Worm (Caenorhabditis elegans): ENCODE measurements around the gene E02C12.10.
A peak's percentile ranks its signal among the peaks of the same experiment; 100 is the strongest.

E02C12.10 gene

ce11 chrV:9378335-9378734 lies at the start of gene E02C12.10:
E02C12.10 (minus strand) TSS chrV:9378409.
- TF ChIP-seq ceh-22 (tag; optimal IDR thresholded peaks at IDR 0.05) = no peak
- no peak for TF ChIP-seq gmeb-2 (tag; optimal IDR thresholded peaks at IDR 0.05)
- TF ChIP-seq npax-4 (tag; optimal IDR thresholded peaks at IDR 0.05) = no peak
- no peak for TF ChIP-seq ceh-18 (tag; optimal IDR thresholded peaks at IDR 0.05)
- no peak for TF ChIP-seq hlh-6 (tag; optimal IDR thresholded peaks at IDR 0.05)
- TF ChIP-seq pat-9 (tag; optimal IDR thresholded peaks at IDR 0.05) = no peak
- no peak for TF ChIP-seq pag-3 (tag; optimal IDR thresholded peaks at IDR 0.05; ENCODE audit: borderline replicate concordance)
- no peak for TF ChIP-seq ceh-19 (GFP tag; optimal IDR thresholded peaks at IDR 0.05)
- no peak for TF ChIP-seq syd-9 (tag; optimal IDR thresholded peaks at IDR 0.05)
- no peak for TF ChIP-seq fax-1 (tag; optimal IDR thresholded peaks at IDR 0.05)
- no peak for TF ChIP-seq ets-4 (tag; optimal IDR thresholded peaks at IDR 0.05)
- no peak for TF ChIP-seq nfya-1 (tag; optimal IDR thresholded peaks at IDR 0.05)
- no peak for TF ChIP-seq lim-6 (tag; optimal IDR thresholded peaks at IDR 0.05)
- TF ChIP-seq C08G9.2 (tag; optimal IDR thresholded peaks at IDR 0.05) = no peak
- no peak for TF ChIP-seq hlh-30 (tag; optimal IDR thresholded peaks at IDR 0.05; ENCODE audit: insufficient read depth)

- no peak for TF ChIP-seq lin-11 (tag; optimal IDR thresholded peaks at IDR 0.05)
- TF ChIP-seq zip-5 (tag; optimal IDR thresholded peaks at IDR 0.05) = no peak
- TF ChIP-seq tbx-2 (tag; optimal IDR thresholded peaks at IDR 0.05) = no peak
- no peak for TF ChIP-seq ceh-6 (GFP tag; optimal IDR thresholded peaks at IDR 0.05)
- no peak for TF ChIP-seq ahr-1 (tag; optimal IDR thresholded peaks at IDR 0.05)
- TF ChIP-seq pha-4 (tag; optimal IDR thresholded peaks at IDR 0.05) = no peak
- no peak for TF ChIP-seq F13H6.1 (tag; optimal IDR thresholded peaks at IDR 0.05)
- no peak for TF ChIP-seq npax-4 (tag; optimal IDR thresholded peaks at IDR 0.05)
- no peak for TF ChIP-seq nhr-232 (tag; optimal IDR thresholded peaks at IDR 0.05)
- TF ChIP-seq fkh-10 (GFP tag; optimal IDR thresholded peaks at IDR 0.05) = no peak
- TF ChIP-seq lim-6 (tag; optimal IDR thresholded peaks at IDR 0.05) = no peak
- no peak for TF ChIP-seq odd-2 (tag; optimal IDR thresholded peaks at IDR 0.05)
- TF ChIP-seq Y22D7AL.16 (tag; optimal IDR thresholded peaks at IDR 0.05) = no peak
- no peak for TF ChIP-seq ceh-19 (GFP tag; optimal IDR thresholded peaks at IDR 0.05)
- no peak for TF ChIP-seq pqm-1 (tag; optimal IDR thresholded peaks at IDR 0.05)
Observed at ce11 chrV:9427075-9427474, 48.9 kb upstream of the E02C12.10 start, which contains the start of gene F36D4.6. F36D4.6 (minus strand) TSS chrV:9427175.

- TF ChIP-seq unc-42 (tag; optimal IDR thresholded peaks at IDR 0.05) (peak; percentile 51), hlh-13 (GFP tag; optimal IDR thresholded peaks at IDR 0.05) (no peak)
Observed at ce11 chrV:9425593-9425992, 47.4 kb upstream of the E02C12.10 start, which contains the start of gene F36D4.5. F36D4.5 (minus strand) TSS chrV:9425817.

- TF ChIP-seq tbx-2 (tag; optimal IDR thresholded peaks at IDR 0.05) = peak; percentile 24
- TF ChIP-seq ceh-31 (tag; optimal IDR thresholded peaks at IDR 0.05) = peak; percentile 32
- TF ChIP-seq pha-2 (tag; optimal IDR thresholded peaks at IDR 0.05) = peak; percentile 38
- no peak for TF ChIP-seq pat-9 (tag; optimal IDR thresholded peaks at IDR 0.05)
- TF ChIP-seq ceh-2 (tag; optimal IDR thresholded peaks at IDR 0.05) = peak; percentile 21
- peak; percentile 82 for TF ChIP-seq ceh-34 (tag; optimal IDR thresholded peaks at IDR 0.05)
- TF ChIP-seq nfya-1 (tag; optimal IDR thresholded peaks at IDR 0.05) = peak; percentile 34
- no peak for TF ChIP-seq ceh-45 (GFP tag; IDR thresholded peaks at IDR 0.05)
- TF ChIP-seq C38D4.7 (GFP tag; optimal IDR thresholded peaks at IDR 0.05) = no peak
- TF ChIP-seq ceh-22 (tag; optimal IDR thresholded peaks at IDR 0.05) = peak; percentile 15
Observed at ce11 chrV:9424514-9424913, 46.3 kb upstream of the E02C12.10 start.

ce11 chrV:9423539-9423938 lies 45.3 kb upstream of the E02C12.10 start:
- no peak for TF ChIP-seq ceh-9 (tag; optimal IDR thresholded peaks at IDR 0.05)
- TF ChIP-seq pqm-1 (tag; optimal IDR thresholded peaks at IDR 0.05) = no peak
- no peak for TF ChIP-seq pag-3 (tag; optimal IDR thresholded peaks at IDR 0.05; ENCODE audit: borderline replicate concordance)
- no peak for TF ChIP-seq ets-4 (tag; optimal IDR thresholded peaks at IDR 0.05)
- TF ChIP-seq hlh-15 (tag; optimal IDR thresholded peaks at IDR 0.05) = no peak
- TF ChIP-seq hlh-30 (tag; optimal IDR thresholded peaks at IDR 0.05; ENCODE audit: insufficient read depth) = no peak
- TF ChIP-seq unc-42 (tag; optimal IDR thresholded peaks at IDR 0.05) = no peak
- no peak for TF ChIP-seq hlh-8 (tag; optimal IDR thresholded peaks at IDR 0.05)
